Fruit fly (Drosophila melanogaster) whole organism, embryonic: ENCODE measurements around the gene RunxB.
A peak's percentile ranks its signal among the peaks of the same experiment; 100 is the strongest.

Source experiments
- CG16815 ChIP-seq: fragments of 200-800 bp; sonication (Bioruptor generic); optimal IDR thresholded peaks from 3 replicates; lab custom pipeline; 2017; ENCODE audit warnings: missing biosample characterization, mild to moderate bottlenecking, missing genetic modification characterization
- CG30020 ChIP-seq: fragments of 200-800 bp; optimal IDR thresholded peaks from 2 replicates; lab custom pipeline; 2019; ENCODE audit warnings: missing biosample characterization, mild to moderate bottlenecking, missing genetic modification characterization, moderate library complexity
- CG4360 ChIP-seq: fragments of 200-800 bp; sonication (Bioruptor generic); IDR thresholded peaks from 2 replicates; pipeline ENCODE4 v1.3.6; 2022; ENCODE audit warnings: missing biosample characterization, missing genetic modification characterization
- Dbx ChIP-seq: fragments of 200-800 bp; sonication (Bioruptor generic); IDR thresholded peaks from 3 replicates; pipeline ENCODE4 v1.3.6; 2022; ENCODE audit warnings: missing biosample characterization, missing genetic modification characterization
- Fer3 ChIP-seq: fragments of 200-800 bp; sonication (Bioruptor generic); optimal IDR thresholded peaks from 2 replicates; lab custom pipeline; 2018; ENCODE audit warnings: missing biosample characterization, mild to moderate bottlenecking, missing genetic modification characterization, moderate library complexity
- Jarid2 ChIP-seq: fragments of 200-800 bp; sonication (Bioruptor generic); optimal IDR thresholded peaks from 3 replicates; lab custom pipeline; 2017; ENCODE audit warnings: mild to moderate bottlenecking, missing biosample characterization, missing genetic modification reagents, missing genetic modification characterization
- seq ChIP-seq: fragments of 200-800 bp; sonication (Bioruptor generic); IDR thresholded peaks from 2 replicates; pipeline ENCODE4 v1.3.6; 2022; ENCODE audit warnings: missing biosample characterization, missing genetic modification characterization
- usp ChIP-seq: fragments of >200 bp; optimal IDR thresholded peaks from 2 replicates; lab custom pipeline; 2017; ENCODE audit warnings: missing biosample characterization, missing genetic modification characterization

DNA sequence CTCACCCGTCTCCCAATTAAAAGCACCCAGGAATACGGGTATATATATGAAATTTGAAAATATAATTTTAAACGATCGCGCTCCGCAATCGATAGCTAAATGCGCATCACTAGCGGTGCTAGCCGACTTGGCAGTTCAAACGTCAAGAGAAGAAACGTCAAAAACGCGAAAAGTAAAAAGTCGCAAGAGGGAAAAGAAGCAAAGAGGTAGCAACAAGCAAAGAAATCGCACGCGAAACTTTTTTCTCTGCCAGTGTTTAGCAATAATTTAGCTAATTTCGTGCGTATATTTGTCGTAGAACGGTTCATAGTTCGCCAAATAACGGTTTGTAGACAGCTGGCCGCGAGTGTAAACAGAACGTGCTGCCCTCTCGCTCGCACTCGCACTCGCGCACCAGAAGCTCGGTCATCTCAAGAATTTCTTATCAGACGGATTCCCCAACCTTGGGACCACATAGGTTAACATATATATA, 26.9 kb upstream of the RunxB start, which contains the start of gene CG1812:
- TF ChIP-seq Fer3 (tag; lab: Kevin White, UChicago) (peak; percentile 42), usp (no peak), CG16815 (GFP tag; lab: Kevin White, UChicago) (no peak), CG30020 (tag; lab: Kevin White, UChicago) (no peak), seq (GFP tag; lab: Robert Waterston, UW) (peak; percentile 50; the same call in 1 of the 2 replicates), Dbx (0 out of 3 replicates have a peak, but pooled peaks have one; percentile 10), CG4360 (GFP tag; lab: Robert Waterston, UW) (no peak), Jarid2 (GFP tag; lab: Kevin White, UChicago) (no peak)
